Worm (Caenorhabditis elegans): ENCODE measurements around the gene sru-48.

ce11 chrX:5213032-5213431 is 33.1 kb downstream of the sru-48 start:
- no peak for TF ChIP-seq pha-4 (tag; optimal IDR thresholded peaks at IDR 0.05)
- no peak for TF ChIP-seq F49E8.2 (tag; optimal IDR thresholded peaks at IDR 0.05; ENCODE audit: insufficient read depth)
- TF ChIP-seq mcd-1 (GFP tag; IDR thresholded peaks at IDR 0.05) = no peak

Data from whole organism, young adult.